Worm (Caenorhabditis elegans) whole organism, L2 larva: ENCODE data around the gene Y105C5A.1268.
A peak's percentile ranks its signal among the peaks of the same experiment; 100 is the strongest.
"Not testable (repeated sequence)": the region's sequence is repeated elsewhere in the genome, so short reads cannot be mapped to it uniquely, and the experiment has no call there.

Experiments used
- C34F6.9 ChIP-seq: fragments of 150-350 bp; optimal IDR thresholded peaks from 2 replicates; lab custom pipeline; 2014; ENCODE audit warnings: missing biosample characterization, missing genetic modification characterization
- F13H6.1 ChIP-seq: sonication (generic microtip); optimal IDR thresholded peaks from 2 replicates; lab custom pipeline; 2016; ENCODE audit warnings: missing genetic modification characterization, missing compliant biosample characterization
- aly-2 ChIP-seq: fragments of 150-350 bp; optimal IDR thresholded peaks from 2 replicates; lab custom pipeline; 2014; ENCODE audit warnings: missing biosample characterization, missing genetic modification characterization
- blmp-1 ChIP-seq: sonication (generic microtip); optimal IDR thresholded peaks from 2 replicates; lab custom pipeline; 2017; ENCODE audit warnings: missing genetic modification characterization, mild to moderate bottlenecking, missing compliant biosample characterization, antibody characterized with exemption, moderate library complexity; ENCODE audit not compliant: insufficient read depth
- ceh-16 ChIP-seq: fragments of 150-350 bp; optimal IDR thresholded peaks from 2 replicates; lab custom pipeline; 2014; ENCODE audit warnings: missing biosample characterization, missing genetic modification characterization
- ceh-82 ChIP-seq: fragments of 150-350 bp; optimal IDR thresholded peaks from 2 replicates; lab custom pipeline; 2014; ENCODE audit warnings: missing biosample characterization, missing genetic modification characterization
- crh-2 ChIP-seq: sonication (generic microtip); optimal IDR thresholded peaks from 2 replicates; lab custom pipeline; 2017; ENCODE audit warnings: missing biosample characterization, missing genetic modification characterization
- dmd-4 ChIP-seq: sonication (generic microtip); optimal IDR thresholded peaks from 2 replicates; lab custom pipeline; 2017; ENCODE audit warnings: missing biosample characterization, missing genetic modification characterization
- elt-1 ChIP-seq: fragments of 150-350 bp; optimal IDR thresholded peaks from 2 replicates; lab custom pipeline; 2014; ENCODE audit warnings: missing biosample characterization, missing genetic modification characterization
- elt-3 ChIP-seq: sonication (generic microtip); optimal IDR thresholded peaks from 2 replicates; lab custom pipeline; 2017; ENCODE audit warnings: missing biosample characterization, missing genetic modification characterization
- fos-1 ChIP-seq: fragments of 150-350 bp; optimal IDR thresholded peaks from 2 replicates; lab custom pipeline; 2014; ENCODE audit warnings: missing biosample characterization, missing genetic modification characterization
- gmeb-1 ChIP-seq: fragments of 150-350 bp; optimal IDR thresholded peaks from 2 replicates; lab custom pipeline; 2014; ENCODE audit warnings: missing biosample characterization, missing genetic modification characterization
- lin-11 ChIP-seq: fragments of 150-350 bp; sonication (generic microtip); optimal IDR thresholded peaks from 2 replicates; lab custom pipeline; 2014; ENCODE audit warnings: missing biosample characterization, missing genetic modification characterization, inconsistent platforms, mixed read lengths
- lin-13 ChIP-seq: fragments of 150-350 bp; optimal IDR thresholded peaks from 2 replicates; lab custom pipeline; 2014; ENCODE audit warnings: missing biosample characterization, missing genetic modification reagents, missing genetic modification characterization
- lin-39 ChIP-seq: fragments of 150-350 bp; optimal IDR thresholded peaks from 2 replicates; lab custom pipeline; 2014; ENCODE audit warnings: missing biosample characterization, missing genetic modification reagents, missing genetic modification characterization
- lsy-2 ChIP-seq, 2 experiments: fragments of 150-350 bp in 1 of 2; sonication (generic microtip) in 1 of 2; optimal IDR thresholded peaks; 2 replicates each; lab custom pipeline; 2014 to 2017; ENCODE audit warnings: missing biosample characterization in 2 of 2, missing genetic modification characterization in 2 of 2
- mab-5 ChIP-seq: fragments of 150-350 bp; optimal IDR thresholded peaks from 2 replicates; lab custom pipeline; 2014; ENCODE audit warnings: missing biosample characterization, missing genetic modification characterization
- mbf-1 ChIP-seq: sonication (generic microtip); optimal IDR thresholded peaks from 2 replicates; lab custom pipeline; 2017; ENCODE audit warnings: missing biosample characterization, missing genetic modification characterization
- nhr-21 ChIP-seq: fragments of 150-350 bp; optimal IDR thresholded peaks from 2 replicates; lab custom pipeline; 2014; ENCODE audit warnings: missing biosample characterization, missing genetic modification characterization
- nhr-23 ChIP-seq: fragments of 150-350 bp; optimal IDR thresholded peaks from 2 replicates; lab custom pipeline; 2014; ENCODE audit warnings: missing biosample characterization, missing genetic modification reagents, missing genetic modification characterization
- nhr-237 ChIP-seq: fragments of 150-350 bp; optimal IDR thresholded peaks from 2 replicates; lab custom pipeline; 2014; ENCODE audit warnings: missing biosample characterization, missing genetic modification characterization
- nhr-25 ChIP-seq: fragments of 150-350 bp; sonication (generic microtip); optimal IDR thresholded peaks from 3 replicates; lab custom pipeline; 2014; ENCODE audit warnings: missing biosample characterization, missing genetic modification characterization
- nhr-77 ChIP-seq: fragments of 150-350 bp; optimal IDR thresholded peaks from 2 replicates; lab custom pipeline; 2014; ENCODE audit warnings: missing biosample characterization, missing genetic modification characterization
- peb-1 ChIP-seq: fragments of 150-350 bp; optimal IDR thresholded peaks from 2 replicates; lab custom pipeline; 2014; ENCODE audit warnings: missing biosample characterization, missing genetic modification characterization
- sem-4 ChIP-seq: fragments of 150-350 bp; optimal IDR thresholded peaks from 2 replicates; lab custom pipeline; 2014; ENCODE audit warnings: missing biosample characterization, missing genetic modification reagents, missing genetic modification characterization
- skn-1 ChIP-seq: sonication (generic microtip); optimal IDR thresholded peaks from 2 replicates; lab custom pipeline; 2017; ENCODE audit warnings: missing biosample characterization, missing genetic modification characterization
- sma-3 ChIP-seq: sonication (generic microtip); optimal IDR thresholded peaks from 2 replicates; lab custom pipeline; 2016; ENCODE audit warnings: missing genetic modification reagents, missing genetic modification characterization, missing compliant biosample characterization
- sma-9 ChIP-seq, 2 experiments: fragments of 150-350 bp in 1 of 2; sonication (generic microtip) in 1 of 2; optimal IDR thresholded peaks; 2 replicates each; lab custom pipeline; 2014 to 2016; ENCODE audit warnings: missing genetic modification characterization in 2 of 2, mild to moderate bottlenecking in 1 of 2, missing biosample characterization in 1 of 2, missing compliant biosample characterization in 1 of 2, missing genetic modification reagents in 1 of 2, moderate library complexity in 1 of 2
- unc-39 ChIP-seq: fragments of 150-350 bp; optimal IDR thresholded peaks from 2 replicates; lab custom pipeline; 2014; ENCODE audit warnings: missing biosample characterization, missing genetic modification characterization
- unc-62 ChIP-seq: fragments of 150-350 bp; optimal IDR thresholded peaks from 2 replicates; lab custom pipeline; 2014; ENCODE audit warnings: missing biosample characterization, missing genetic modification reagents, missing genetic modification characterization
- ztf-11 ChIP-seq: sonication (generic microtip); optimal IDR thresholded peaks from 2 replicates; lab custom pipeline; 2017; ENCODE audit warnings: missing biosample characterization, missing genetic modification characterization
- ztf-4 ChIP-seq: fragments of 150-350 bp; optimal IDR thresholded peaks from 2 replicates; lab custom pipeline; 2014; ENCODE audit warnings: missing biosample characterization, missing genetic modification characterization

Y105C5A.1268 gene

ce11 chrIV:15658444-15658843 lies 12.2 kb upstream of the Y105C5A.1268 start:
- no peak for TF ChIP-seq lin-11 (tag; lab: Kevin White, UChicago)
- TF ChIP-seq crh-2, result no peak
- no peak for TF ChIP-seq lsy-2 (tag; optimal IDR thresholded peaks at IDR 0.05; lab: Kevin White, UChicago)
- no peak for TF ChIP-seq lin-39 (tag; lab: Kevin White, UChicago)
- no peak for TF ChIP-seq gmeb-1 (tag; lab: Kevin White, UChicago)
- TF ChIP-seq unc-39, result no peak
- TF ChIP-seq nhr-23, result no peak
- no peak for TF ChIP-seq ztf-4 (tag; lab: Kevin White, UChicago)
- no peak for TF ChIP-seq peb-1 (tag; lab: Kevin White, UChicago)
- no peak for TF ChIP-seq ztf-11 (tag; lab: Kevin White, UChicago)
- no peak for TF ChIP-seq elt-1 (tag; lab: Kevin White, UChicago)

- TF ChIP-seq unc-62 (no peak), sma-3 (GFP tag; lab: Kevin White, UChicago) (no peak), ceh-16 (no peak), sma-9 (GFP tag; optimal IDR thresholded peaks at IDR 0.05; lab: Kevin White, UChicago) (no peak), sma-9 (tag; optimal IDR thresholded peaks at IDR 0.05; lab: Kevin White, UChicago) (no peak)
Measured at ce11 chrIV:15648245-15648644, 2.0 kb upstream of the Y105C5A.1268 start.

ce11 chrIV:15641699-15642098 lies 4.6 kb downstream of the Y105C5A.1268 start, which contains the start of gene Y105C5A.12:
Gene Y105C5A.12, minus strand, starts transcription at chrIV:15641799.
- TF ChIP-seq lin-11, sem-4, C34F6.9 (tag; lab: Kevin White, UChicago): not testable (repeated sequence)

- TF ChIP-seq sma-9 (GFP tag; optimal IDR thresholded peaks at IDR 0.05; lab: Kevin White, UChicago), result peak; percentile 7
- no peak for TF ChIP-seq sma-9 (tag; optimal IDR thresholded peaks at IDR 0.05; lab: Kevin White, UChicago)
- TF ChIP-seq fos-1 (tag; lab: Kevin White, UChicago), result peak; percentile 94
- TF ChIP-seq nhr-21 (tag; lab: Kevin White, UChicago), result no peak
- TF ChIP-seq lin-13, result no peak
- TF ChIP-seq, all 48 proteins: peak for 2
Measured at ce11 chrIV:15640852-15641251, 5.4 kb downstream of the Y105C5A.1268 start, which contains the start of gene Y105C5A.13. Gene Y105C5A.13, plus strand, starts transcription at chrIV:15641231.

- TF ChIP-seq mbf-1 (tag; lab: Kevin White, UChicago) (no peak), dmd-4 (no peak), ceh-82 (tag; lab: Kevin White, UChicago) (no peak), nhr-237 (tag; lab: Kevin White, UChicago) (no peak), nhr-77 (no peak), skn-1 (tag; lab: Kevin White, UChicago) (no peak), lsy-2 (tag; optimal IDR thresholded peaks at IDR 0.05; lab: Kevin White, UChicago) (no peak), mab-5 (tag; lab: Kevin White, UChicago) (no peak), aly-2 (tag; lab: Kevin White, UChicago) (no peak), F13H6.1 (tag; lab: Kevin White, UChicago) (no peak), elt-3 (tag; lab: Kevin White, UChicago) (no peak), nhr-25 (no peak), lin-13 (no peak)
Measured at ce11 chrIV:15639223-15639622, 7.0 kb downstream of the Y105C5A.1268 start.

- not testable (repeated sequence) for TF ChIP-seq blmp-1 (tag; lab: Kevin White, UChicago); mab-5 (tag; lab: Kevin White, UChicago); dmd-4
Measured at ce11 chrIV:15635462-15635861, 10.8 kb downstream of the Y105C5A.1268 start, which contains the start of gene Y105C5A.10. Gene Y105C5A.10, plus strand, starts transcription at chrIV:15635762.
